Fruit fly (Drosophila melanogaster) whole organism, embryonic: ENCODE measurements around the gene JMJD4.
A peak's percentile ranks its signal among the peaks of the same experiment; 100 is the strongest.

ENCODE experiments used
- Atf6 ChIP-seq: fragments of 200-800 bp; sonication (Bioruptor generic); IDR thresholded peaks from 2 replicates; pipeline ENCODE4 v1.3.6; 2022; ENCODE audit warnings: missing biosample characterization, missing genetic modification characterization
- CG10209 ChIP-seq: fragments of 200-800 bp; sonication (Bioruptor generic); optimal IDR thresholded peaks from 3 replicates; lab custom pipeline; 2017; ENCODE audit warnings: missing biosample characterization, mild to moderate bottlenecking, missing genetic modification characterization, missing genetic modification reagents
- CG12155 ChIP-seq: fragments of 200-800 bp; sonication (Bioruptor generic); optimal IDR thresholded peaks from 3 replicates; lab custom pipeline; 2016; ENCODE audit warnings: missing biosample characterization, missing genetic modification characterization
- CG13894 ChIP-seq: fragments of 200-800 bp; sonication (Bioruptor generic); optimal IDR thresholded peaks from 3 replicates; lab custom pipeline; 2018; ENCODE audit warnings: missing biosample characterization, mild to moderate bottlenecking, missing genetic modification characterization, moderate library complexity
- CG14667 ChIP-seq: fragments of 200-800 bp; sonication (Bioruptor generic); IDR thresholded peaks from 2 replicates; pipeline ENCODE4 v1.3.6; 2022; ENCODE audit warnings: missing biosample characterization, missing genetic modification characterization
- CG14710 ChIP-seq: fragments of 200-800 bp; sonication (Bioruptor generic); optimal IDR thresholded peaks from 3 replicates; lab custom pipeline; 2019; ENCODE audit warnings: missing biosample characterization, mild to moderate bottlenecking, missing genetic modification characterization, moderate library complexity
- CG15269 ChIP-seq: fragments of 200-800 bp; sonication (Bioruptor generic); optimal IDR thresholded peaks from 2 replicates; lab custom pipeline; 2018; ENCODE audit warnings: missing biosample characterization, mild to moderate bottlenecking, missing genetic modification characterization, moderate library complexity
- CG17361 ChIP-seq: fragments of 200-800 bp; sonication (Bioruptor generic); IDR thresholded peaks from 3 replicates; pipeline ENCODE4 v1.3.6; 2022; ENCODE audit warnings: missing biosample characterization, missing genetic modification characterization
- CG18262 ChIP-seq: fragments of 200-800 bp; optimal IDR thresholded peaks from 3 replicates; lab custom pipeline; 2019; ENCODE audit warnings: missing biosample characterization, mild to moderate bottlenecking, missing genetic modification characterization, moderate library complexity
- CG18599 ChIP-seq: fragments of 200-800 bp; sonication (Bioruptor generic); optimal IDR thresholded peaks from 3 replicates; lab custom pipeline; 2017; ENCODE audit warnings: missing biosample characterization, missing genetic modification characterization, mild to moderate bottlenecking, moderate library complexity, missing genetic modification reagents
- CG18764 ChIP-seq: fragments of 200-800 bp; sonication (Bioruptor generic); optimal IDR thresholded peaks from 3 replicates; lab custom pipeline; 2016; ENCODE audit warnings: missing biosample characterization, missing genetic modification characterization
- CG3065 ChIP-seq: fragments of 200-800 bp; sonication (Bioruptor generic); optimal IDR thresholded peaks from 2 replicates; lab custom pipeline; 2016; ENCODE audit warnings: missing biosample characterization, missing genetic modification characterization
- CG34376 ChIP-seq: fragments of 200-800 bp; sonication (Bioruptor generic); optimal IDR thresholded peaks from 2 replicates; lab custom pipeline; 2018; ENCODE audit warnings: missing biosample characterization, mild to moderate bottlenecking, missing genetic modification characterization
- CG3726 ChIP-seq: fragments of 200-800 bp; sonication (Bioruptor generic); IDR thresholded peaks from 3 replicates; pipeline ENCODE4, ENCODE4 v1.3.6; 2022; ENCODE audit warnings: missing biosample characterization, missing genetic modification characterization
- CG4617 ChIP-seq: fragments of 200-800 bp; sonication (Bioruptor generic); optimal IDR thresholded peaks from 3 replicates; lab custom pipeline; 2016; ENCODE audit warnings: missing biosample characterization, missing genetic modification characterization, borderline replicate concordance
- CG5953 ChIP-seq: fragments of 200-800 bp; sonication (Bioruptor generic); IDR thresholded peaks from 2 replicates; pipeline ENCODE4 v1.3.6; 2022; ENCODE audit warnings: missing biosample characterization, missing genetic modification characterization
- CG6175 ChIP-seq: fragments of 200-800 bp; sonication (Bioruptor generic); IDR thresholded peaks from 3 replicates; pipeline ENCODE4 v1.3.6; 2022; ENCODE audit warnings: missing biosample characterization, missing genetic modification characterization
- CG6854 ChIP-seq: fragments of 200-800 bp; sonication (Bioruptor generic); optimal IDR thresholded peaks from 3 replicates; lab custom pipeline; 2017; ENCODE audit warnings: missing biosample characterization, mild to moderate bottlenecking, missing genetic modification characterization
- CG8290 ChIP-seq, 3 experiments: fragments of 200-800 bp; sonication (Bioruptor generic); optimal IDR thresholded peaks; 2 replicates each; lab custom pipeline; 2016 to 2019; ENCODE audit warnings: missing biosample characterization in 3 of 3, missing genetic modification characterization in 3 of 3, mild to moderate bottlenecking in 2 of 3, moderate library complexity in 1 of 3
- CkIIα-i1 ChIP-seq: fragments of 200-800 bp; sonication (Bioruptor generic); IDR thresholded peaks from 2 replicates; pipeline ENCODE4 v1.3.6; 2022; ENCODE audit warnings: missing biosample characterization, missing genetic modification characterization
- Fer2 ChIP-seq: fragments of 200-800 bp; sonication (Bioruptor generic); optimal IDR thresholded peaks from 2 replicates; lab custom pipeline; 2018; ENCODE audit warnings: missing biosample characterization, mild to moderate bottlenecking, missing genetic modification characterization, moderate library complexity
- H15 ChIP-seq: fragments of 200-800 bp; sonication (Bioruptor generic); IDR thresholded peaks from 3 replicates; pipeline ENCODE4 v1.3.6; 2022; ENCODE audit warnings: missing biosample characterization, missing genetic modification characterization
- HLH3B ChIP-seq: fragments of 200-800 bp; sonication (Bioruptor generic); IDR thresholded peaks from 2 replicates; pipeline ENCODE4 v1.3.6; 2022; ENCODE audit warnings: missing biosample characterization, missing genetic modification characterization
- MTF-1 ChIP-seq: fragments of 200-800 bp; sonication (Bioruptor generic); optimal IDR thresholded peaks from 2 replicates; lab custom pipeline; 2018; ENCODE audit warnings: missing biosample characterization, mild to moderate bottlenecking, missing genetic modification characterization, borderline replicate concordance
- Meics ChIP-seq: fragments of 200-800 bp; sonication (Bioruptor generic); optimal IDR thresholded peaks from 2 replicates; lab custom pipeline; 2017; ENCODE audit warnings: missing biosample characterization, mild to moderate bottlenecking, missing genetic modification characterization
- Poxn ChIP-seq: fragments of 200-800 bp; sonication (Bioruptor generic); IDR thresholded peaks from 2 replicates; pipeline ENCODE4 v1.3.6; 2022; ENCODE audit warnings: missing biosample characterization, missing genetic modification characterization
- Side ChIP-seq: fragments of 200-800 bp; sonication (Bioruptor generic); optimal IDR thresholded peaks from 2 replicates; lab custom pipeline; 2016; ENCODE audit warnings: missing biosample characterization, missing genetic modification characterization
- Sox100B ChIP-seq: fragments of 200-800 bp; sonication (Bioruptor generic); optimal IDR thresholded peaks from 3 replicates; lab custom pipeline; 2018; ENCODE audit warnings: missing biosample characterization, mild to moderate bottlenecking, missing genetic modification characterization
- az2 ChIP-seq: fragments of 200-800 bp; sonication (Bioruptor generic); optimal IDR thresholded peaks from 3 replicates; lab custom pipeline; 2016; ENCODE audit warnings: missing biosample characterization, missing genetic modification characterization
- bowl ChIP-seq: fragments of 200-800 bp; sonication (Bioruptor generic); IDR thresholded peaks from 2 replicates; pipeline ENCODE4 v1.3.6; 2022; ENCODE audit warnings: missing biosample characterization, missing genetic modification characterization
- cato ChIP-seq: fragments of 200-800 bp; sonication (Bioruptor generic); optimal IDR thresholded peaks from 2 replicates; lab custom pipeline; 2016; ENCODE audit warnings: missing biosample characterization, missing genetic modification characterization, borderline replicate concordance
- chif ChIP-seq, 2 experiments: fragments of 200-800 bp; sonication (Bioruptor generic); optimal IDR thresholded peaks; 3 replicates each; lab custom pipeline; 2016; ENCODE audit warnings: missing biosample characterization in 2 of 2, missing genetic modification characterization in 2 of 2
- ems ChIP-seq: fragments of 200-800 bp; sonication (Bioruptor generic); optimal IDR thresholded peaks from 3 replicates; lab custom pipeline; 2016; ENCODE audit warnings: missing biosample characterization, missing genetic modification characterization
- fru ChIP-seq: fragments of >200 bp; optimal IDR thresholded peaks from 2 replicates; lab custom pipeline; 2017
- fu2 ChIP-seq: fragments of 200-800 bp; sonication (Bioruptor generic); optimal IDR thresholded peaks from 2 replicates; lab custom pipeline; 2016; ENCODE audit warnings: missing biosample characterization, missing genetic modification characterization
- h ChIP-seq: fragments of >200 bp; optimal IDR thresholded peaks from 2 replicates; lab custom pipeline; 2017
- hb ChIP-seq: fragments of 200-800 bp; sonication (Bioruptor generic); IDR thresholded peaks from 3 replicates; pipeline ENCODE4 v1.3.6; 2022; ENCODE audit warnings: missing biosample characterization, missing genetic modification characterization; ENCODE audit not compliant: partially characterized antibody
- ind ChIP-seq: fragments of 200-800 bp; sonication (Bioruptor generic); optimal IDR thresholded peaks from 3 replicates; lab custom pipeline; 2016; ENCODE audit warnings: missing biosample characterization, missing genetic modification characterization
- insv ChIP-seq, 2 experiments: fragments of 200-800 bp; sonication (Bioruptor generic); optimal IDR thresholded peaks; 3 replicates each; lab custom pipeline; 2016 to 2018; ENCODE audit warnings: missing biosample characterization in 2 of 2, missing genetic modification characterization in 2 of 2
- mam ChIP-seq: fragments of 200-800 bp; sonication (Bioruptor generic); optimal IDR thresholded peaks from 3 replicates; lab custom pipeline; 2016; ENCODE audit warnings: missing biosample characterization, missing genetic modification characterization
- nerfin-2 ChIP-seq: fragments of 200-800 bp; sonication (Bioruptor generic); IDR thresholded peaks from 2 replicates; pipeline ENCODE4 v1.3.6; 2022; ENCODE audit warnings: missing biosample characterization, missing genetic modification characterization; ENCODE audit not compliant: partially characterized antibody
- org-1 ChIP-seq: fragments of 200-800 bp; sonication (Bioruptor generic); optimal IDR thresholded peaks from 2 replicates; lab custom pipeline; 2017; ENCODE audit warnings: missing biosample characterization, missing genetic modification characterization
- pita ChIP-seq: fragments of 200-800 bp; sonication (Bioruptor generic); optimal IDR thresholded peaks from 2 replicates; lab custom pipeline; 2017; ENCODE audit warnings: missing biosample characterization, mild to moderate bottlenecking, missing genetic modification characterization
- pros ChIP-seq: fragments of 200-800 bp; sonication (Bioruptor generic); optimal IDR thresholded peaks from 3 replicates; lab custom pipeline; 2019; ENCODE audit warnings: missing biosample characterization, mild to moderate bottlenecking, missing genetic modification characterization, moderate library complexity
- psq ChIP-seq: fragments of 200-800 bp; sonication (Bioruptor generic); optimal IDR thresholded peaks from 2 replicates; lab custom pipeline; 2017; ENCODE audit warnings: missing biosample characterization, missing genetic modification characterization
- sens-2 ChIP-seq: fragments of 200-800 bp; sonication (Bioruptor generic); IDR thresholded peaks from 2 replicates; pipeline ENCODE4 v1.3.6; 2022; ENCODE audit warnings: missing biosample characterization, missing genetic modification characterization
- slou ChIP-seq: fragments of 200-800 bp; sonication (Bioruptor generic); optimal IDR thresholded peaks from 3 replicates; lab custom pipeline; 2016; ENCODE audit warnings: missing biosample characterization, missing genetic modification characterization
- tll ChIP-seq, 2 experiments: fragments of 200-800 bp in 1 of 2; fragments of >200 bp in 1 of 2; sonication (Bioruptor generic) in 1 of 2; optimal IDR thresholded peaks; 2 replicates each; lab custom pipeline; 2017 to 2019; ENCODE audit warnings: missing biosample characterization in 2 of 2, missing genetic modification characterization in 2 of 2, mild to moderate bottlenecking in 1 of 2, moderate library complexity in 1 of 2
- usp ChIP-seq: fragments of >200 bp; optimal IDR thresholded peaks from 2 replicates; lab custom pipeline; 2017; ENCODE audit warnings: missing biosample characterization, missing genetic modification characterization
- zen ChIP-seq: fragments of 200-800 bp; sonication (Bioruptor generic); optimal IDR thresholded peaks from 3 replicates; lab custom pipeline; 2018; ENCODE audit warnings: missing biosample characterization, mild to moderate bottlenecking, missing genetic modification characterization, moderate library complexity

The JMJD4 gene

dm6 chr2L:18145253-18145652, 13.8 kb downstream of the JMJD4 start (continued):
- TF ChIP-seq Meics (peak; percentile 64), slou (peak; percentile 86), Side (peak; percentile 84), CG12155 (peak; percentile 87), HLH3B (GFP tag; lab: Robert Waterston, UW) (peak; percentile 69), fu2 (GFP tag; lab: Kevin White, UChicago) (peak; percentile 76), bowl (no peak), sens-2 (GFP tag; lab: Robert Waterston, UW) (peak; percentile 84), H15 (GFP tag; lab: Robert Waterston, UW) (peak; percentile 66; the same call in 2 of the 3 replicates), usp (GFP tag; lab: Kevin White, UChicago) (no peak), CG17361 (peak; percentile 87), CG15269 (peak; percentile 76), CG4617 (GFP tag; lab: Kevin White, UChicago) (peak; percentile 65), CG8290 (GFP tag; optimal IDR thresholded peaks at IDR 0.05; lab: Kevin White, UChicago) (peak; percentile 92), CG8290 (tag; optimal IDR thresholded peaks at IDR 0.05; lab: Kevin White, UChicago) (peak; percentile 42 to 67), Fer2 (tag; lab: Kevin White, UChicago) (peak; percentile 30), Sox100B (peak; percentile 65), psq (GFP tag; lab: Kevin White, UChicago) (peak; percentile 28), cato (GFP tag; lab: Kevin White, UChicago) (peak; percentile 75), CG13894 (peak; percentile 43), pita (GFP tag; lab: Kevin White, UChicago) (no peak), CG3726 (peak; percentile 81; the same call in 2 of the 3 replicates), zen (tag; lab: Kevin White, UChicago) (peak; percentile 97), CG10209 (GFP tag; lab: Kevin White, UChicago) (peak; percentile 87), insv (GFP tag; optimal IDR thresholded peaks at IDR 0.05; lab: Kevin White, UChicago) (no peak), h (lab: Kevin White, UChicago) (no peak), az2 (peak; percentile 82), CG6854 (GFP tag; lab: Kevin White, UChicago) (peak; percentile 13), ind (GFP tag; lab: Kevin White, UChicago) (peak; percentile 77), Poxn (GFP tag; lab: Robert Waterston, UW) (peak; percentile 44; the same call in 1 of the 2 replicates), MTF-1 (GFP tag; lab: Kevin White, UChicago) (peak; percentile 73), CG18262 (tag; lab: Kevin White, UChicago) (peak; percentile 93), ems (peak; percentile 83), tll (GFP tag; optimal IDR thresholded peaks at IDR 0.05; lab: Kevin White, UChicago) (peak in 1 of 2 experiments; percentile 74), CG18764 (GFP tag; lab: Kevin White, UChicago) (peak; percentile 79), org-1 (GFP tag; lab: Kevin White, UChicago) (peak; percentile 83), CG14667 (GFP tag; lab: Robert Waterston, UW) (peak; percentile 65), mam (peak; percentile 81), CG34376 (no peak), CkIIα-i1 (GFP tag; lab: Robert Waterston, UW) (no peak), Atf6 (GFP tag; lab: Robert Waterston, UW) (peak; percentile 62), nerfin-2 (GFP tag; lab: Robert Waterston, UW) (no peak), CG14710 (tag; lab: Kevin White, UChicago) (peak; percentile 89), CG6175 (peak; percentile 33; the same call in 1 of the 3 replicates), CG5953 (GFP tag; lab: Robert Waterston, UW) (peak; percentile 51; the same call in 1 of the 2 replicates), chif (GFP tag; optimal IDR thresholded peaks at IDR 0.05; lab: Kevin White, UChicago) (peak; percentile 86 to 95), fru (lab: Kevin White, UChicago) (no peak), CG18599 (GFP tag; lab: Kevin White, UChicago) (peak; percentile 88), CG3065 (peak; percentile 76), hb (GFP tag; lab: Robert Waterston, UW) (no peak), pros (GFP tag; lab: Kevin White, UChicago) (peak; percentile 75)
